Worm (Caenorhabditis elegans) whole organism, L3 larva: ENCODE results near the gene K09H11.4.

ENCODE experiments used
- aly-2 ChIP-seq: fragments of 150-350 bp; optimal IDR thresholded peaks from 2 replicates; lab custom pipeline; 2014; ENCODE audit warnings: missing biosample characterization, missing genetic modification characterization
- ama-1 ChIP-seq: fragments of 150-350 bp; optimal IDR thresholded peaks from 2 replicates; lab custom pipeline; 2018
- ceh-82 ChIP-seq: fragments of 150-350 bp; optimal IDR thresholded peaks from 2 replicates; lab custom pipeline; 2014; ENCODE audit warnings: missing biosample characterization, missing genetic modification characterization
- ceh-9 ChIP-seq: sonication (generic microtip); optimal IDR thresholded peaks from 2 replicates; lab custom pipeline; 2018; ENCODE audit warnings: missing biosample characterization, missing genetic modification characterization
- egl-5 ChIP-seq: fragments of 150-350 bp; optimal IDR thresholded peaks from 2 replicates; lab custom pipeline; 2017; ENCODE audit warnings: missing biosample characterization, missing genetic modification reagents, missing genetic modification characterization, inconsistent platforms
- elt-1 ChIP-seq: fragments of 150-350 bp; optimal IDR thresholded peaks from 2 replicates; lab custom pipeline; 2014; ENCODE audit warnings: missing biosample characterization, missing genetic modification characterization
- elt-2 ChIP-seq: sonication (generic microtip); optimal IDR thresholded peaks from 2 replicates; lab custom pipeline; 2016; ENCODE audit warnings: missing genetic modification reagents, mild to moderate bottlenecking, missing genetic modification characterization, missing compliant biosample characterization
- elt-3 ChIP-seq, 3 experiments: fragments of 150-350 bp in 1 of 3; sonication (generic microtip) in 2 of 3; optimal IDR thresholded peaks; 2 replicates in 2 of 3; 4 replicates in 1 of 3; lab custom pipeline; 2014 to 2017; ENCODE audit warnings: missing biosample characterization in 3 of 3, missing genetic modification characterization in 3 of 3
- eor-1 ChIP-seq, 2 experiments: fragments of 150-350 bp; optimal IDR thresholded peaks; 2 replicates each; lab custom pipeline; 2014 to 2018; ENCODE audit warnings: missing biosample characterization in 2 of 2, missing genetic modification characterization in 2 of 2
- fkh-2 ChIP-seq: fragments of 150-350 bp; optimal IDR thresholded peaks from 2 replicates; lab custom pipeline; 2014; ENCODE audit warnings: missing biosample characterization, missing genetic modification reagents, missing genetic modification characterization
- fos-1 ChIP-seq: fragments of 150-350 bp; optimal IDR thresholded peaks from 2 replicates; lab custom pipeline; 2014; ENCODE audit warnings: missing biosample characterization, missing genetic modification characterization
- jun-1 ChIP-seq: fragments of 150-350 bp; optimal IDR thresholded peaks from 2 replicates; lab custom pipeline; 2014; ENCODE audit warnings: missing biosample characterization, missing genetic modification reagents, missing genetic modification characterization
- lin-15B ChIP-seq: fragments of 150-350 bp; optimal IDR thresholded peaks from 2 replicates; lab custom pipeline; 2014; ENCODE audit warnings: missing biosample characterization, missing genetic modification characterization
- lin-39 ChIP-seq: fragments of 150-350 bp; optimal IDR thresholded peaks from 2 replicates; lab custom pipeline; 2018; ENCODE audit warnings: missing biosample characterization, missing genetic modification reagents, missing genetic modification characterization
- lsy-12 ChIP-seq: sonication (generic microtip); optimal IDR thresholded peaks from 2 replicates; lab custom pipeline; 2016; ENCODE audit warnings: mild to moderate bottlenecking, missing genetic modification characterization, missing compliant biosample characterization
- mdl-1 ChIP-seq: fragments of 150-350 bp; optimal IDR thresholded peaks from 2 replicates; lab custom pipeline; 2014; ENCODE audit warnings: missing biosample characterization, missing genetic modification characterization
- mml-1 ChIP-seq: fragments of 150-350 bp; sonication (generic microtip); optimal IDR thresholded peaks from 3 replicates; lab custom pipeline; 2014; ENCODE audit warnings: missing biosample characterization, missing genetic modification characterization
- nfya-1 ChIP-seq: sonication (generic microtip); optimal IDR thresholded peaks from 2 replicates; lab custom pipeline; 2017; ENCODE audit warnings: missing genetic modification characterization, mild to moderate bottlenecking, missing compliant biosample characterization, antibody characterized with exemption, moderate library complexity; ENCODE audit not compliant: insufficient read depth
- nhr-11 ChIP-seq: fragments of 150-350 bp; optimal IDR thresholded peaks from 2 replicates; lab custom pipeline; 2014; ENCODE audit warnings: missing biosample characterization, missing genetic modification characterization
- nhr-12 ChIP-seq: fragments of 150-350 bp; optimal IDR thresholded peaks from 2 replicates; lab custom pipeline; 2014; ENCODE audit warnings: missing biosample characterization, missing genetic modification characterization
- nhr-237 ChIP-seq: fragments of 150-350 bp; optimal IDR thresholded peaks from 2 replicates; lab custom pipeline; 2014; ENCODE audit warnings: missing biosample characterization, missing genetic modification characterization
- nhr-25 ChIP-seq: sonication (generic microtip); optimal IDR thresholded peaks from 2 replicates; lab custom pipeline; 2017; ENCODE audit warnings: missing biosample characterization, missing genetic modification characterization
- nhr-28 ChIP-seq: fragments of 150-350 bp; optimal IDR thresholded peaks from 2 replicates; lab custom pipeline; 2014; ENCODE audit warnings: missing biosample characterization, missing genetic modification characterization
- nhr-43 ChIP-seq: sonication (generic microtip); optimal IDR thresholded peaks from 2 replicates; lab custom pipeline; 2016; ENCODE audit warnings: mild to moderate bottlenecking, missing genetic modification characterization, missing compliant biosample characterization; ENCODE audit not compliant: poor library complexity, severe bottlenecking
- nhr-67 ChIP-seq: fragments of 150-350 bp; optimal IDR thresholded peaks from 2 replicates; lab custom pipeline; 2014; ENCODE audit warnings: missing biosample characterization, missing genetic modification characterization
- nhr-76 ChIP-seq: fragments of 150-350 bp; sonication (generic microtip); optimal IDR thresholded peaks from 5 replicates; lab custom pipeline; 2014; ENCODE audit warnings: missing biosample characterization, missing genetic modification characterization
- pha-4 ChIP-seq: fragments of 150-350 bp; optimal IDR thresholded peaks from 2 replicates; lab custom pipeline; 2014; ENCODE audit warnings: missing biosample characterization, missing genetic modification reagents, missing genetic modification characterization
- skn-1 ChIP-seq: fragments of 150-350 bp; optimal IDR thresholded peaks from 2 replicates; lab custom pipeline; 2014; ENCODE audit warnings: missing biosample characterization, missing genetic modification characterization
- tbx-2 ChIP-seq: sonication (generic microtip); optimal IDR thresholded peaks from 2 replicates; lab custom pipeline; 2016; ENCODE audit warnings: mild to moderate bottlenecking, missing genetic modification characterization, missing compliant biosample characterization
- unc-62 ChIP-seq: fragments of 150-350 bp; sonication (generic microtip); optimal IDR thresholded peaks from 4 replicates; lab custom pipeline; 2014; ENCODE audit warnings: missing biosample characterization, missing genetic modification reagents, missing genetic modification characterization
- zag-1 ChIP-seq: fragments of 150-350 bp; optimal IDR thresholded peaks from 2 replicates; lab custom pipeline; 2014; ENCODE audit warnings: missing biosample characterization, missing genetic modification characterization
- ztf-11 ChIP-seq: fragments of 150-350 bp; optimal IDR thresholded peaks from 2 replicates; lab custom pipeline; 2014; ENCODE audit warnings: missing biosample characterization, missing genetic modification characterization

Gene K09H11.4

ce11 chrV:5741237-5741636 lies 14.9 kb upstream of the K09H11.4 start:
- TF ChIP-seq nhr-12 (tag; lab: Kevin White, UChicago) (no peak), nhr-28 (tag; lab: Kevin White, UChicago) (no peak), ceh-82 (tag; lab: Kevin White, UChicago) (no peak), zag-1 (tag; lab: Kevin White, UChicago) (no peak), ceh-9 (no peak), mdl-1 (no peak), lin-39 (tag; lab: Kevin White, UChicago) (no peak), lsy-12 (tag; lab: Kevin White, UChicago) (no peak), nhr-67 (tag; lab: Kevin White, UChicago) (no peak), jun-1 (tag; lab: Kevin White, UChicago) (no peak), unc-62 (GFP tag; lab: Kevin White, UChicago) (no peak), nhr-237 (tag; lab: Kevin White, UChicago) (no peak), elt-3 (tag; optimal IDR thresholded peaks at IDR 0.05; lab: Kevin White, UChicago) (no peak)

- TF ChIP-seq nhr-76 (tag; lab: Kevin White, UChicago) = no peak
Measured at ce11 chrV:5739438-5739837, 13.1 kb upstream of the K09H11.4 start.

DNA sequence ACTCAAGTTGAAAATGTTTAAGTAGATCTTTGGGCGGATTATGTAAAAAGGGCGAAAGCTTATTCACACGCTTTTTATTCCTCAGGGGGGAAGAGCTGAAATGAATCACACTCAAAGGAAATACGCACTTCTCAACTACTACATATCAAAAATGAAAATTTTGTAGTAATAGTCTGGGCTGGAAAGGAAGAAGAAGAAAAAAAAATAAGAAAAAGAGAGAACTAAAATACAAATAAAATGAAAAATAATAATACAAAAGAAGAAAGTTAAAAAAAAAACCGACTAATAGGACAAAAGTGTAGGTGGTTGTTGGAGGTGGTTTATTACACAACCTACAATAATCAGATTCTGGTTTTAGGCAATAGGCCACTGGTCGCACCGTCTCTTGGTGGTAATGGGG lies 9.7 kb upstream of the K09H11.4 start, which contains the start of gene K09H11.6:
TSS of gene K09H11.6 (minus strand) at position 101 of the 400 bp plus-strand sequence.
- TF ChIP-seq ztf-11 (tag; lab: Kevin White, UChicago) (no peak), mml-1 (no peak), ceh-82 (tag; lab: Kevin White, UChicago) (no peak), nhr-67 (tag; lab: Kevin White, UChicago) (no peak), nfya-1 (tag; lab: Kevin White, UChicago) (peak; percentile 4), tbx-2 (tag; lab: Kevin White, UChicago) (no peak), eor-1 (tag; optimal IDR thresholded peaks at IDR 0.05; lab: Kevin White, UChicago) (no peak), elt-1 (tag; lab: Kevin White, UChicago) (no peak)

DNA sequence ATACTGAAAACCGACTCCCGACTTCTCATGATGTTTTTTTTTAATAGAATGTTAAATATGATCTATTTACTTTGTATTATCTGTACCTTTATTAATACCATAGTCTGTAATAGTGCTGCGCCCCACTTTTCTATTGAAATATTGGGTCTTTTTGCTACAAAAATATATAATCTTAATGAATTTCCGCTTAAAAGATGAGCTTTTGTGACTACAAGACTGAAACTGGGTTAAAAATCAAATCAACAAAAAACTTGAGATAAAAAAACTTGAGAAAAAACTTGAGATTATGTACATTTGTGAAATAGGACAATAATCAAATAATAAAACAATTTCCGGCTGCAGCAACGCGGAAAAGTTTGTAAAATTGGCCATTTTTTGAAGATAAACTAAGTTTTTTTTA lies 4.4 kb upstream of the K09H11.4 start, which contains the start of gene K09H11.15:
TSS of gene K09H11.15 (minus strand) at position 101 of the 400 bp plus-strand sequence.
- no peak for TF ChIP-seq ama-1 (lab: Kevin White, UChicago)
- no peak for TF ChIP-seq pha-4 (tag; lab: Kevin White, UChicago)
- TF ChIP-seq lsy-12 (tag; lab: Kevin White, UChicago) = no peak
- TF ChIP-seq skn-1 = no peak
- TF ChIP-seq nhr-28 (tag; lab: Kevin White, UChicago) = no peak
- TF ChIP-seq egl-5 (tag; lab: Kevin White, UChicago) = no peak
- TF ChIP-seq fkh-2 (tag; lab: Kevin White, UChicago) = no peak
- no peak for TF ChIP-seq tbx-2 (tag; lab: Kevin White, UChicago)
- TF ChIP-seq ceh-9 = no peak
- TF ChIP-seq elt-3 (tag; optimal IDR thresholded peaks at IDR 0.05; lab: Kevin White, UChicago) = no peak
- TF ChIP-seq eor-1 (tag; optimal IDR thresholded peaks at IDR 0.05; lab: Kevin White, UChicago) = no peak
- TF ChIP-seq aly-2 (tag; lab: Kevin White, UChicago) = no peak
- no peak for TF ChIP-seq nhr-25 (tag; lab: Kevin White, UChicago)

ce11 chrV:5724395-5724794 lies 2.0 kb downstream of the K09H11.4 start:
- no peak for TF ChIP-seq lin-15B (tag; lab: Kevin White, UChicago)
- TF ChIP-seq nfya-1 (tag; lab: Kevin White, UChicago) = no peak
- TF ChIP-seq nhr-43 (tag; lab: Kevin White, UChicago) = no peak
- no peak for TF ChIP-seq pha-4 (tag; lab: Kevin White, UChicago)
- no peak for TF ChIP-seq nhr-12 (tag; lab: Kevin White, UChicago)
- no peak for TF ChIP-seq aly-2 (tag; lab: Kevin White, UChicago)
- TF ChIP-seq elt-2 (tag; lab: Kevin White, UChicago) = no peak
- no peak for TF ChIP-seq nhr-28 (tag; lab: Kevin White, UChicago)
- no peak for TF ChIP-seq nhr-237 (tag; lab: Kevin White, UChicago)
- no peak for TF ChIP-seq fos-1
- TF ChIP-seq nhr-11 (tag; lab: Kevin White, UChicago) = no peak
- TF ChIP-seq ceh-82 (tag; lab: Kevin White, UChicago) = no peak
- TF ChIP-seq mml-1 = no peak
- no peak for TF ChIP-seq lin-39 (tag; lab: Kevin White, UChicago)
